Worm (Caenorhabditis elegans): ENCODE measurements around the gene Y64G10A.10.

Y64G10A.10 gene

ce11 chrIV:14227138-14227537, 14.1 kb downstream of the Y64G10A.10 start:
- no peak for TF ChIP-seq mec-3 (tag; optimal IDR thresholded peaks at IDR 0.05; ENCODE audit: borderline replicate concordance)
- TF ChIP-seq ceh-34 (tag; optimal IDR thresholded peaks at IDR 0.05): no peak
- TF ChIP-seq ceh-6 (GFP tag; optimal IDR thresholded peaks at IDR 0.05): no peak
- TF ChIP-seq F13H6.1 (tag; optimal IDR thresholded peaks at IDR 0.05): no peak
- no peak for TF ChIP-seq npax-4 (tag; optimal IDR thresholded peaks at IDR 0.05)
- TF ChIP-seq sox-4 (tag; optimal IDR thresholded peaks at IDR 0.05): no peak
- no peak for TF ChIP-seq ets-4 (tag; optimal IDR thresholded peaks at IDR 0.05)
- no peak for TF ChIP-seq gmeb-2 (tag; optimal IDR thresholded peaks at IDR 0.05)
- TF ChIP-seq ama-1 (optimal IDR thresholded peaks at IDR 0.05): no peak
- no peak for TF ChIP-seq unc-86 (tag; optimal IDR thresholded peaks at IDR 0.05)
- no peak for TF ChIP-seq C38D4.7 (GFP tag; optimal IDR thresholded peaks at IDR 0.05)
- TF ChIP-seq syd-9 (tag; optimal IDR thresholded peaks at IDR 0.05): no peak
- no peak for TF ChIP-seq ceh-18 (tag; optimal IDR thresholded peaks at IDR 0.05)
- no peak for TF ChIP-seq unc-3 (GFP tag; conservative IDR thresholded peaks at IDR 0.05)
- no peak for TF ChIP-seq unc-3 (tag; optimal IDR thresholded peaks at IDR 0.05)

- TF ChIP-seq pat-9 (tag; optimal IDR thresholded peaks at IDR 0.05) (no peak), dmd-4 (tag; optimal IDR thresholded peaks at IDR 0.05; ENCODE audit: borderline replicate concordance) (no peak), rnt-1 (tag; optimal IDR thresholded peaks at IDR 0.05) (no peak), elt-2 (tag; optimal IDR thresholded peaks at IDR 0.05) (peak; percentile 0), unc-42 (tag; optimal IDR thresholded peaks at IDR 0.05) (no peak), ceh-22 (tag; optimal IDR thresholded peaks at IDR 0.05) (no peak), ceh-48 (tag; optimal IDR thresholded peaks at IDR 0.05) (no peak), ztf-16 (tag; optimal IDR thresholded peaks at IDR 0.05) (no peak), fkh-10 (GFP tag; optimal IDR thresholded peaks at IDR 0.05) (no peak), pax-1 (tag; optimal IDR thresholded peaks at IDR 0.05) (no peak), C08G9.2 (tag; optimal IDR thresholded peaks at IDR 0.05) (no peak), hlh-6 (tag; optimal IDR thresholded peaks at IDR 0.05) (no peak), sox-2 (GFP tag; IDR thresholded peaks at IDR 0.05) (no peak), T23F11.4 (GFP tag; optimal IDR thresholded peaks at IDR 0.05) (no peak), mec-3 (tag; optimal IDR thresholded peaks at IDR 0.05; ENCODE audit: borderline replicate concordance) (no peak), hlh-30 (tag; optimal IDR thresholded peaks at IDR 0.05; ENCODE audit: insufficient read depth) (no peak), ceh-2 (tag; optimal IDR thresholded peaks at IDR 0.05) (no peak), ceh-19 (GFP tag; optimal IDR thresholded peaks at IDR 0.05) (no peak), fax-1 (tag; optimal IDR thresholded peaks at IDR 0.05) (no peak), ceh-31 (tag; optimal IDR thresholded peaks at IDR 0.05) (no peak), ama-1 (optimal IDR thresholded peaks at IDR 0.05) (no peak), sox-4 (tag; optimal IDR thresholded peaks at IDR 0.05) (no peak), nhr-232 (tag; optimal IDR thresholded peaks at IDR 0.05) (peak; percentile 11), pha-2 (tag; optimal IDR thresholded peaks at IDR 0.05) (no peak), ceh-30 (tag; optimal IDR thresholded peaks at IDR 0.05) (no peak), eyg-1 (tag; optimal IDR thresholded peaks at IDR 0.05) (no peak), zip-5 (tag; optimal IDR thresholded peaks at IDR 0.05) (no peak), unc-55 (GFP tag; optimal IDR thresholded peaks at IDR 0.05) (no peak), pqm-1 (tag; optimal IDR thresholded peaks at IDR 0.05) (no peak), ttx-3 (tag; optimal IDR thresholded peaks at IDR 0.05) (no peak), pag-3 (tag; optimal IDR thresholded peaks at IDR 0.05; ENCODE audit: borderline replicate concordance) (no peak), K02D7.2 (tag; optimal IDR thresholded peaks at IDR 0.05) (no peak), ref-2 (tag; optimal IDR thresholded peaks at IDR 0.05) (no peak), syd-9 (tag; optimal IDR thresholded peaks at IDR 0.05) (peak; percentile 3), nhr-11 (tag; optimal IDR thresholded peaks at IDR 0.05) (no peak), C38D4.7 (GFP tag; optimal IDR thresholded peaks at IDR 0.05) (peak; percentile 1), fkh-6 (tag; optimal IDR thresholded peaks at IDR 0.05) (no peak), sdc-2 (tag; optimal IDR thresholded peaks at IDR 0.05) (no peak), che-1 (tag; optimal IDR thresholded peaks at IDR 0.05) (peak; percentile 17), nfya-1 (tag; optimal IDR thresholded peaks at IDR 0.05) (peak; percentile 4), ceh-34 (tag; optimal IDR thresholded peaks at IDR 0.05) (no peak), pha-4 (tag; optimal IDR thresholded peaks at IDR 0.05) (no peak), unc-86 (tag; optimal IDR thresholded peaks at IDR 0.05) (no peak), lin-11 (tag; optimal IDR thresholded peaks at IDR 0.05) (no peak)
Observed at ce11 chrIV:14224912-14225311, 16.3 kb downstream of the Y64G10A.10 start.

Data from whole organism, late embryonic.